Fruit fly (Drosophila melanogaster): ENCODE results near the gene stai.
A peak's percentile ranks its signal among the peaks of the same experiment; 100 is the strongest.

Gene stai

DNA sequence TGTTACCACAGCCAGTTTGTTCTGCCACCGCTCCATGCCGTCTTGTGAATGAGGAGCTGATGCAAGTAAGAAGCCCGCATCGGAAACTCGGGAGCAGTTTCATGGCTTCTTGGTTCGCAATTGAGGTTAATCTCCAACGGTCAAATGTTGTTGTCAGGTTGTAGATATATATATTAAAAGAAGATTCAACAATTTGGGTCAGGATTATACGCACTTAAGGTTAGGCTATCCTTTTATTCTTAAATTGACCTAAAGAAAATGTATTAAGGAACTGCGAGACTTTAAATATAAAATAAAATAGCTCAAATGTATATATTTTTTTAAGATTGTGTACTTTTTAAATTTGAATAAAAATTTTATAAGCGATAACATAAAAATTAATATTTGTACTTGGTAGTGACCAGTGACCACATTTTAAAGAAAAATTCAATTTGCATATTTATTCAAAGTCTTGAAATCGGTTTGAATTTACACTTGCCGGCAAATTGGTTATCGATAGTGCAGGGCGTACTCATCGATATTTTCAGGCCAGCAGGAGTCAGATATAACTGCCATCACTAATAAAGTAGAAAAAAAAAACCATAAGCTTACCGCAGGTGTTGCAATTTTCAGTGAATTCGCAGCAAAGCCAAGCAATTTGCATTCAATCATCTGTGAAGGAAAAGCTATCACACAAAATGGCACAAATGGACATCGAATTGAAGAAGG, 31.5 kb upstream of the stai start, which contains the start of the genes CG9150 and Pfdn1 (continued):
- TF ChIP-seq CG14014 (GFP tag; IDR thresholded peaks at IDR 0.05) (no peak), dpn (GFP tag; optimal IDR thresholded peaks at IDR 0.05) (no peak), Dref (GFP tag; IDR thresholded peaks at IDR 0.05) (peak; percentile 95), CG7963 (GFP tag; IDR thresholded peaks at IDR 0.05; ENCODE audit: partially characterized antibody) (peak; percentile 62; the same call in 2 of the 3 replicates), Med (GFP tag) (peak; percentile 82), z (GFP tag; IDR thresholded peaks at IDR 0.05) (no peak), lbe (GFP tag; optimal IDR thresholded peaks at IDR 0.05) (peak; percentile 50), maf-S (GFP tag; optimal IDR thresholded peaks at IDR 0.05) (no peak), gfzf (GFP tag; optimal IDR thresholded peaks at IDR 0.05) (peak; percentile 17), HmgD (GFP tag; optimal IDR thresholded peaks at IDR 0.05) (no peak), kay (GFP tag; optimal IDR thresholded peaks at IDR 0.05) (no peak), amos (GFP tag; IDR thresholded peaks at IDR 0.05; ENCODE audit: partially characterized antibody) (peak; percentile 92), Dll (GFP tag; IDR thresholded peaks at IDR 0.05; ENCODE audit: partially characterized antibody) (peak; percentile 89), br (optimal IDR thresholded peaks at IDR 0.05) (no peak), Bgb (GFP tag; IDR thresholded peaks at IDR 0.05; ENCODE audit: partially characterized antibody) (peak; percentile 94), CG13123 (GFP tag; optimal IDR thresholded peaks at IDR 0.05) (no peak), usp (GFP tag; optimal IDR thresholded peaks at IDR 0.05) (no peak), ham (GFP tag; IDR thresholded peaks at IDR 0.05) (no peak), CG14710 (tag; optimal IDR thresholded peaks at IDR 0.05) (peak; percentile 45), unpg (GFP tag; optimal IDR thresholded peaks at IDR 0.05) (no peak), BtbVII (GFP tag; optimal IDR thresholded peaks at IDR 0.05) (no peak), CG12299 (tag; optimal IDR thresholded peaks at IDR 0.05) (no peak), Stat92E (GFP tag; optimal IDR thresholded peaks at IDR 0.05) (no peak), dmrt99B (tag; optimal IDR thresholded peaks at IDR 0.05) (no peak), PHDP (tag; optimal IDR thresholded peaks at IDR 0.05) (no peak), CG15601 (tag; optimal IDR thresholded peaks at IDR 0.05) (no peak), CG17912 (GFP tag; optimal IDR thresholded peaks at IDR 0.05) (no peak), slp2 (GFP tag; optimal IDR thresholded peaks at IDR 0.05) (no peak), HHEX (GFP tag; optimal IDR thresholded peaks at IDR 0.05) (no peak), CG8281 (tag; optimal IDR thresholded peaks at IDR 0.05) (no peak), CG4820 (GFP tag; optimal IDR thresholded peaks at IDR 0.05) (no peak), chn (GFP tag; optimal IDR thresholded peaks at IDR 0.05) (no peak), Hr39 (optimal IDR thresholded peaks at IDR 0.05) (no peak), CG15514 (GFP tag; optimal IDR thresholded peaks at IDR 0.05) (peak; percentile 94), Spps (tag; optimal IDR thresholded peaks at IDR 0.05) (no peak), Sry-δ (GFP tag; optimal IDR thresholded peaks at IDR 0.05) (peak; percentile 95), run (tag; optimal IDR thresholded peaks at IDR 0.05) (no peak), CG10543 (GFP tag; optimal IDR thresholded peaks at IDR 0.05) (no peak), cg (GFP tag; optimal IDR thresholded peaks at IDR 0.05) (no peak), CG9609 (GFP tag; optimal IDR thresholded peaks at IDR 0.05) (no peak), ato (GFP tag; IDR thresholded peaks at IDR 0.05; ENCODE audit: partially characterized antibody) (peak; percentile 85), eyg (GFP tag; optimal IDR thresholded peaks at IDR 0.05) (no peak), sob (GFP tag; IDR thresholded peaks at IDR 0.05) (peak; percentile 10; the same call in 1 of the 2 replicates), chinmo (GFP tag; IDR thresholded peaks at IDR 0.05; ENCODE audit: partially characterized antibody) (peak; percentile 78; the same call in 2 of the 4 replicates), Trl (optimal IDR thresholded peaks at IDR 0.05) (no peak), Trl (GFP tag; optimal IDR thresholded peaks at IDR 0.05) (no peak), Elba2 (GFP tag; optimal IDR thresholded peaks at IDR 0.05) (no peak), yki (optimal IDR thresholded peaks at IDR 0.05) (no peak), CG8359 (GFP tag; optimal IDR thresholded peaks at IDR 0.05; ENCODE audit: borderline replicate concordance) (no peak), tna (GFP tag; IDR thresholded peaks at IDR 0.05; ENCODE audit: partially characterized antibody) (peak; percentile 89)

All from whole organism, embryonic.